Fruit fly (Drosophila melanogaster) whole organism, embryonic: ENCODE results near the gene IntS2.

Experiments used
- CG10366 ChIP-seq: fragments of 200-800 bp; sonication (Bioruptor generic); IDR thresholded peaks from 2 replicates; pipeline ENCODE4 v1.3.6; 2022; ENCODE audit warnings: missing biosample characterization, missing genetic modification characterization
- CG11093 ChIP-seq: fragments of 200-800 bp; sonication (Bioruptor generic); IDR thresholded peaks from 3 replicates; pipeline ENCODE4 v1.3.6; 2022; ENCODE audit warnings: missing biosample characterization, missing genetic modification characterization
- CG11247 ChIP-seq: fragments of 200-800 bp; sonication (Bioruptor generic); IDR thresholded peaks from 2 replicates; pipeline ENCODE4 v1.3.6; 2022; ENCODE audit warnings: missing biosample characterization, missing genetic modification characterization
- CG12104 ChIP-seq: fragments of 200-800 bp; sonication (Bioruptor generic); optimal IDR thresholded peaks from 3 replicates; lab custom pipeline; 2016; ENCODE audit warnings: missing biosample characterization, missing genetic modification characterization
- CG12942 ChIP-seq: fragments of 200-800 bp; sonication (Bioruptor generic); optimal IDR thresholded peaks from 3 replicates; lab custom pipeline; 2016; ENCODE audit warnings: missing biosample characterization, missing genetic modification characterization
- CG14667 ChIP-seq: fragments of 200-800 bp; sonication (Bioruptor generic); IDR thresholded peaks from 2 replicates; pipeline ENCODE4 v1.3.6; 2022; ENCODE audit warnings: missing biosample characterization, missing genetic modification characterization
- CG17802 ChIP-seq: fragments of 200-800 bp; sonication (Bioruptor generic); optimal IDR thresholded peaks from 2 replicates; lab custom pipeline; 2018; ENCODE audit warnings: missing biosample characterization, mild to moderate bottlenecking, missing genetic modification characterization, moderate library complexity
- CG18011 ChIP-seq: fragments of 200-800 bp; sonication (Bioruptor generic); optimal IDR thresholded peaks from 2 replicates; lab custom pipeline; 2017; ENCODE audit warnings: missing biosample characterization, missing genetic modification characterization, mild to moderate bottlenecking, moderate library complexity, missing genotype
- CG32767 ChIP-seq: fragments of 200-800 bp; sonication (Bioruptor generic); IDR thresholded peaks from 2 replicates; pipeline ENCODE4 v1.3.6; 2022; ENCODE audit warnings: missing biosample characterization, missing genetic modification characterization
- CG34224 ChIP-seq: fragments of 200-800 bp; sonication (Bioruptor generic); IDR thresholded peaks from 3 replicates; pipeline ENCODE4 v1.3.6; 2022; ENCODE audit warnings: missing biosample characterization, missing genetic modification characterization; ENCODE audit not compliant: partially characterized antibody
- CG34376 ChIP-seq: fragments of 200-800 bp; sonication (Bioruptor generic); optimal IDR thresholded peaks from 2 replicates; lab custom pipeline; 2018; ENCODE audit warnings: missing biosample characterization, mild to moderate bottlenecking, missing genetic modification characterization
- CG34422 ChIP-seq: fragments of 200-800 bp; sonication (Bioruptor generic); IDR thresholded peaks from 3 replicates; pipeline ENCODE4 v1.3.6; 2022; ENCODE audit warnings: missing biosample characterization, missing genetic modification characterization
- CG42726 ChIP-seq: fragments of 200-800 bp; sonication (Bioruptor generic); IDR thresholded peaks from 2 replicates; pipeline ENCODE4 v1.3.6; 2022; ENCODE audit warnings: missing biosample characterization, missing genetic modification characterization; ENCODE audit not compliant: partially characterized antibody
- CG7372 ChIP-seq: fragments of 200-800 bp; sonication (Bioruptor generic); IDR thresholded peaks from 2 replicates; pipeline ENCODE4 v1.3.6; 2022; ENCODE audit warnings: missing biosample characterization, missing genetic modification characterization
- CG7928 ChIP-seq: fragments of 200-800 bp; sonication (Bioruptor generic); optimal IDR thresholded peaks from 2 replicates; lab custom pipeline; 2017; ENCODE audit warnings: missing biosample characterization, mild to moderate bottlenecking, missing genetic modification characterization
- CG7963 ChIP-seq: fragments of 200-800 bp; sonication (Bioruptor generic); IDR thresholded peaks from 3 replicates; pipeline ENCODE4 v1.3.6; 2022; ENCODE audit warnings: missing biosample characterization, missing genetic modification characterization; ENCODE audit not compliant: partially characterized antibody
- Chrac-16 ChIP-seq: fragments of 200-800 bp; sonication (Bioruptor generic); optimal IDR thresholded peaks from 3 replicates; lab custom pipeline; 2016; ENCODE audit warnings: missing biosample characterization, missing genetic modification characterization
- Dad ChIP-seq: fragments of 200-800 bp; sonication (Bioruptor generic); optimal IDR thresholded peaks from 3 replicates; lab custom pipeline; 2016; ENCODE audit warnings: missing biosample characterization, missing genetic modification characterization
- Doc3 ChIP-seq: fragments of 200-800 bp; sonication (Bioruptor generic); IDR thresholded peaks from 3 replicates; pipeline ENCODE4 v1.3.6; 2022; ENCODE audit warnings: missing biosample characterization, missing genetic modification characterization; ENCODE audit not compliant: partially characterized antibody
- HLH3B ChIP-seq: fragments of 200-800 bp; sonication (Bioruptor generic); IDR thresholded peaks from 2 replicates; pipeline ENCODE4 v1.3.6; 2022; ENCODE audit warnings: missing biosample characterization, missing genetic modification characterization
- HLH54F ChIP-seq: fragments of 200-800 bp; sonication (Bioruptor generic); optimal IDR thresholded peaks from 3 replicates; lab custom pipeline; 2016; ENCODE audit warnings: missing biosample characterization, missing genetic modification characterization
- Jarid2 ChIP-seq: fragments of 200-800 bp; sonication (Bioruptor generic); optimal IDR thresholded peaks from 3 replicates; lab custom pipeline; 2017; ENCODE audit warnings: mild to moderate bottlenecking, missing biosample characterization, missing genetic modification reagents, missing genetic modification characterization
- MBD-R2 ChIP-seq: fragments of 200-800 bp; sonication (Bioruptor generic); IDR thresholded peaks from 2 replicates; pipeline ENCODE4 v1.3.6; 2022; ENCODE audit warnings: missing biosample characterization, missing genetic modification characterization
- NC2α ChIP-seq: fragments of 200-800 bp; sonication (Bioruptor generic); optimal IDR thresholded peaks from 2 replicates; lab custom pipeline; 2016; ENCODE audit warnings: missing biosample characterization, missing genetic modification characterization
- NC2β ChIP-seq: fragments of 200-800 bp; sonication (Bioruptor generic); optimal IDR thresholded peaks from 2 replicates; lab custom pipeline; 2016; ENCODE audit warnings: missing biosample characterization, missing genetic modification characterization
- Scr ChIP-seq: fragments of 200-800 bp; sonication (Bioruptor generic); IDR thresholded peaks from 2 replicates; pipeline ENCODE4 v1.3.6; 2022; ENCODE audit warnings: missing biosample characterization, missing genetic modification characterization; ENCODE audit not compliant: partially characterized antibody
- Xbp1 ChIP-seq: fragments of 200-800 bp; sonication (Bioruptor generic); optimal IDR thresholded peaks from 3 replicates; lab custom pipeline; 2016; ENCODE audit warnings: missing biosample characterization, mild to moderate bottlenecking, missing genetic modification characterization
- YL-1 ChIP-seq: fragments of 200-800 bp; sonication (Bioruptor generic); optimal IDR thresholded peaks from 3 replicates; lab custom pipeline; 2017; ENCODE audit warnings: missing biosample characterization, mild to moderate bottlenecking, missing genetic modification characterization
- bowl ChIP-seq: fragments of 200-800 bp; sonication (Bioruptor generic); IDR thresholded peaks from 2 replicates; pipeline ENCODE4 v1.3.6; 2022; ENCODE audit warnings: missing biosample characterization, missing genetic modification characterization
- chn ChIP-seq: fragments of 200-800 bp; sonication (Bioruptor generic); optimal IDR thresholded peaks from 2 replicates; lab custom pipeline; 2016; ENCODE audit warnings: missing biosample characterization, missing genetic modification characterization
- ci ChIP-seq: fragments of 200-800 bp; sonication (Bioruptor generic); IDR thresholded peaks from 3 replicates; pipeline ENCODE4 v1.3.6; 2022; ENCODE audit warnings: missing biosample characterization, missing genetic modification characterization
- crol ChIP-seq: fragments of 200-800 bp; sonication (Bioruptor generic); IDR thresholded peaks from 2 replicates; pipeline ENCODE4 v1.3.6; 2022; ENCODE audit warnings: missing biosample characterization, missing genetic modification characterization
- disco-r ChIP-seq: fragments of 200-800 bp; sonication (Bioruptor generic); optimal IDR thresholded peaks from 2 replicates; lab custom pipeline; 2016; ENCODE audit warnings: missing biosample characterization, missing genetic modification characterization
- eyg ChIP-seq: fragments of 200-800 bp; sonication (Bioruptor generic); optimal IDR thresholded peaks from 3 replicates; lab custom pipeline; 2016; ENCODE audit warnings: missing biosample characterization, missing genetic modification characterization
- ftz-f1 ChIP-seq: fragments of 200-800 bp; sonication (Bioruptor generic); optimal IDR thresholded peaks from 2 replicates; lab custom pipeline; 2016; ENCODE audit warnings: missing biosample characterization, missing genetic modification characterization
- gfzf ChIP-seq: fragments of 200-800 bp; sonication (Bioruptor generic); optimal IDR thresholded peaks from 2 replicates; lab custom pipeline; 2016; ENCODE audit warnings: missing biosample characterization, mild to moderate bottlenecking, missing genetic modification characterization, moderate library complexity
- jigr1 ChIP-seq: fragments of 200-800 bp; sonication (Bioruptor generic); IDR thresholded peaks from 3 replicates; pipeline ENCODE4 v1.3.6; 2022; ENCODE audit warnings: missing biosample characterization, missing genetic modification characterization
- mam ChIP-seq: fragments of 200-800 bp; sonication (Bioruptor generic); optimal IDR thresholded peaks from 3 replicates; lab custom pipeline; 2016; ENCODE audit warnings: missing biosample characterization, missing genetic modification characterization
- nerfin-2 ChIP-seq: fragments of 200-800 bp; sonication (Bioruptor generic); IDR thresholded peaks from 2 replicates; pipeline ENCODE4 v1.3.6; 2022; ENCODE audit warnings: missing biosample characterization, missing genetic modification characterization; ENCODE audit not compliant: partially characterized antibody
- pho ChIP-seq: fragments of 200-800 bp; sonication (Bioruptor generic); optimal IDR thresholded peaks from 2 replicates; lab custom pipeline; 2016; ENCODE audit warnings: missing biosample characterization, missing genetic modification characterization
- pnt ChIP-seq: fragments of 200-800 bp; sonication (Bioruptor generic); optimal IDR thresholded peaks from 3 replicates; lab custom pipeline; 2016; ENCODE audit warnings: missing biosample characterization, missing genetic modification characterization
- ro ChIP-seq: fragments of 200-800 bp; sonication (Bioruptor generic); IDR thresholded peaks from 2 replicates; pipeline ENCODE4 v1.3.6; 2022; ENCODE audit warnings: missing biosample characterization, missing genetic modification characterization
- sc ChIP-seq, 3 experiments: fragments of >200 bp in 2 of 3; fragments of 200-800 bp in 1 of 3; sonication (Bioruptor generic) in 1 of 3; optimal IDR thresholded peaks; 2 replicates in 2 of 3; 3 replicates in 1 of 3; lab custom pipeline; 2017; ENCODE audit warnings: mild to moderate bottlenecking in 1 of 3, missing biosample characterization in 1 of 3, missing genetic modification characterization in 1 of 3, missing genetic modification reagents in 1 of 3
- sisA ChIP-seq: fragments of 200-800 bp; sonication (Bioruptor generic); IDR thresholded peaks from 2 replicates; pipeline ENCODE4 v1.3.6; 2022; ENCODE audit warnings: missing biosample characterization, missing genetic modification characterization
- so ChIP-seq: fragments of 200-800 bp; sonication (Bioruptor generic); IDR thresholded peaks from 3 replicates; pipeline ENCODE4 v1.3.6; 2022; ENCODE audit warnings: missing biosample characterization, missing genetic modification characterization
- sr ChIP-seq: fragments of 200-800 bp; sonication (Bioruptor generic); IDR thresholded peaks from 3 replicates; pipeline ENCODE4 v1.3.6; 2022; ENCODE audit warnings: missing biosample characterization, missing genetic modification characterization
- tio ChIP-seq: fragments of 200-800 bp; sonication (Bioruptor generic); optimal IDR thresholded peaks from 2 replicates; lab custom pipeline; 2017; ENCODE audit warnings: missing biosample characterization, missing genetic modification characterization, inconsistent platforms
- tna ChIP-seq: fragments of 200-800 bp; sonication (Bioruptor generic); IDR thresholded peaks from 2 replicates; pipeline ENCODE4 v1.3.6; 2022; ENCODE audit warnings: missing biosample characterization, missing genetic modification characterization; ENCODE audit not compliant: partially characterized antibody
- vvl ChIP-seq: fragments of 200-800 bp; sonication (Bioruptor generic); IDR thresholded peaks from 2 replicates; pipeline ENCODE4 v1.3.6; 2022; ENCODE audit warnings: missing biosample characterization, missing genetic modification characterization
- zf30C ChIP-seq: fragments of 200-800 bp; sonication (Bioruptor generic); optimal IDR thresholded peaks from 3 replicates; lab custom pipeline; 2018; ENCODE audit warnings: missing biosample characterization, mild to moderate bottlenecking, missing genetic modification characterization

IntS2 gene

dm6 chrX:17624983-17625401 is 31.6 kb downstream of the IntS2 start (continued):
- TF ChIP-seq MBD-R2 (GFP tag; lab: Robert Waterston, UW) (peak; percentile 58; the same call in 1 of the 2 replicates), ftz-f1 (GFP tag; lab: Kevin White, UChicago) (peak; percentile 85), CG34224 (GFP tag; lab: Robert Waterston, UW) (no peak), CG7963 (GFP tag; lab: Robert Waterston, UW) (no peak), ci (GFP tag; lab: Robert Waterston, UW) (peak; percentile 74), bowl (GFP tag; lab: Robert Waterston, UW) (peak; percentile 52; the same call in 1 of the 2 replicates), Chrac-16 (peak; percentile 61), CG11247 (GFP tag; lab: Robert Waterston, UW) (peak; percentile 72), mam (GFP tag; lab: Kevin White, UChicago) (peak; percentile 84), zf30C (no peak), tna (GFP tag; lab: Robert Waterston, UW) (no peak), gfzf (GFP tag; lab: Kevin White, UChicago) (no peak), sc (optimal IDR thresholded peaks at IDR 0.05; lab: Kevin White, UChicago) (no peak), sc (GFP tag; optimal IDR thresholded peaks at IDR 0.05; lab: Kevin White, UChicago) (peak; percentile 48), Xbp1 (GFP tag; lab: Kevin White, UChicago) (peak; percentile 76), CG17802 (tag; lab: Kevin White, UChicago) (peak; percentile 47), jigr1 (GFP tag; lab: Robert Waterston, UW) (no peak), HLH54F (peak; percentile 84), CG32767 (GFP tag; lab: Robert Waterston, UW) (peak; percentile 54), tio (GFP tag; lab: Kevin White, UChicago) (peak; percentile 77), so (GFP tag; lab: Robert Waterston, UW) (peak; percentile 80), CG18011 (peak; percentile 71), CG7928 (GFP tag; lab: Kevin White, UChicago) (peak; percentile 48), CG34422 (peak; percentile 81; the same call in 2 of the 3 replicates), CG42726 (no peak), vvl (GFP tag; lab: Robert Waterston, UW) (peak; percentile 89), pho (GFP tag; lab: Kevin White, UChicago) (peak; percentile 81), eyg (peak; percentile 87), nerfin-2 (GFP tag; lab: Robert Waterston, UW) (no peak), pnt (GFP tag; lab: Kevin White, UChicago) (peak; percentile 63), Jarid2 (GFP tag; lab: Kevin White, UChicago) (peak; percentile 67), disco-r (GFP tag; lab: Kevin White, UChicago) (peak; percentile 75), CG10366 (GFP tag; lab: Robert Waterston, UW) (peak; percentile 81), Dad (GFP tag; lab: Kevin White, UChicago) (peak; percentile 57), CG11093 (GFP tag; lab: Robert Waterston, UW) (peak; percentile 65; the same call in 2 of the 3 replicates), NC2α (GFP tag; lab: Kevin White, UChicago) (peak; percentile 46), CG34376 (GFP tag; lab: Kevin White, UChicago) (peak; percentile 90), CG12104 (peak; percentile 71), ro (GFP tag; lab: Robert Waterston, UW) (0 out of 2 replicates have a peak, but pooled peaks have one; percentile 14), YL-1 (peak; percentile 58), chn (GFP tag; lab: Kevin White, UChicago) (peak; percentile 83), CG14667 (GFP tag; lab: Robert Waterston, UW) (peak; percentile 59; the same call in 1 of the 2 replicates), sr (GFP tag; lab: Robert Waterston, UW) (peak; percentile 95), CG7372 (GFP tag; lab: Robert Waterston, UW) (peak; percentile 93), CG12942 (GFP tag; lab: Kevin White, UChicago) (peak; percentile 65), sisA (GFP tag; lab: Robert Waterston, UW) (peak; percentile 69), NC2β (GFP tag; lab: Kevin White, UChicago) (peak; percentile 55), crol (GFP tag; lab: Robert Waterston, UW) (peak; percentile 53), Doc3 (no peak), Scr (no peak), HLH3B (GFP tag; lab: Robert Waterston, UW) (peak; percentile 78)
